Worm (Caenorhabditis elegans): ENCODE results near the gene sec-22.

Gene sec-22

ce11 chrX:1035039-1035598 is at the start of gene sec-22, which contains the start of gene stau-1:
TSS of gene sec-22 (plus strand) at chrX:1035548.
TSS of gene stau-1 (minus strand) at chrX:1035286.
- no peak for TF ChIP-seq F13H6.1 (tag; optimal IDR thresholded peaks at IDR 0.05)
- no peak for TF ChIP-seq zip-5 (tag; optimal IDR thresholded peaks at IDR 0.05)
- no peak for TF ChIP-seq C08G9.2 (tag; optimal IDR thresholded peaks at IDR 0.05)
- TF ChIP-seq nfya-1 (tag; optimal IDR thresholded peaks at IDR 0.05), result peak; percentile 1
- no peak for TF ChIP-seq fax-1 (tag; optimal IDR thresholded peaks at IDR 0.05)
- TF ChIP-seq elt-2 (tag; optimal IDR thresholded peaks at IDR 0.05), result no peak
- TF ChIP-seq sdc-2 (tag; optimal IDR thresholded peaks at IDR 0.05), result peak; percentile 51
- TF ChIP-seq ceh-24 (tag; optimal IDR thresholded peaks at IDR 0.05), result no peak
- peak; percentile 25 for TF ChIP-seq unc-42 (tag; optimal IDR thresholded peaks at IDR 0.05)
- no peak for TF ChIP-seq dmd-4 (tag; optimal IDR thresholded peaks at IDR 0.05; ENCODE audit: borderline replicate concordance)
- TF ChIP-seq pha-2 (tag; optimal IDR thresholded peaks at IDR 0.05), result no peak
- TF ChIP-seq npax-4 (tag; optimal IDR thresholded peaks at IDR 0.05), result no peak
- no peak for TF ChIP-seq pat-9 (tag; optimal IDR thresholded peaks at IDR 0.05)
- TF ChIP-seq ceh-31 (tag; optimal IDR thresholded peaks at IDR 0.05), result peak; percentile 60
- TF ChIP-seq ceh-48 (tag; optimal IDR thresholded peaks at IDR 0.05), result peak; percentile 76
- TF ChIP-seq ahr-1 (tag; optimal IDR thresholded peaks at IDR 0.05), result no peak
- no peak for TF ChIP-seq fkh-6 (tag; optimal IDR thresholded peaks at IDR 0.05)
- peak; percentile 15 for TF ChIP-seq tbx-2 (tag; optimal IDR thresholded peaks at IDR 0.05)
- no peak for TF ChIP-seq pros-1 (tag; optimal IDR thresholded peaks at IDR 0.05)

ce11 chrX:986463-986862 is 48.9 kb upstream of the sec-22 start:
- TF ChIP-seq ets-4 (tag; optimal IDR thresholded peaks at IDR 0.05) (no peak), hlh-15 (tag; optimal IDR thresholded peaks at IDR 0.05) (no peak), K09A11.1 (tag; optimal IDR thresholded peaks at IDR 0.05; ENCODE audit: insufficient read depth) (no peak), unc-55 (GFP tag; optimal IDR thresholded peaks at IDR 0.05) (no peak), lim-6 (tag; optimal IDR thresholded peaks at IDR 0.05) (no peak), pros-1 (tag; optimal IDR thresholded peaks at IDR 0.05) (no peak), ceh-34 (tag; optimal IDR thresholded peaks at IDR 0.05) (peak; percentile 20), C08G9.2 (tag; optimal IDR thresholded peaks at IDR 0.05) (no peak), pha-4 (tag; optimal IDR thresholded peaks at IDR 0.05) (no peak), elt-4 (tag; optimal IDR thresholded peaks at IDR 0.05) (peak; percentile 61), che-1 (tag; optimal IDR thresholded peaks at IDR 0.05) (no peak), ztf-16 (tag; optimal IDR thresholded peaks at IDR 0.05) (no peak), dmd-4 (tag; optimal IDR thresholded peaks at IDR 0.05; ENCODE audit: borderline replicate concordance) (no peak), hlh-8 (tag; optimal IDR thresholded peaks at IDR 0.05) (no peak), odd-2 (tag; optimal IDR thresholded peaks at IDR 0.05) (no peak), sdc-2 (tag; optimal IDR thresholded peaks at IDR 0.05) (peak; percentile 22), ceh-24 (tag; optimal IDR thresholded peaks at IDR 0.05) (no peak), ceh-30 (tag; optimal IDR thresholded peaks at IDR 0.05) (no peak), ttx-3 (tag; optimal IDR thresholded peaks at IDR 0.05) (no peak), ama-1 (optimal IDR thresholded peaks at IDR 0.05) (no peak), dve-1 (tag; optimal IDR thresholded peaks at IDR 0.05) (no peak), ceh-14 (tag; optimal IDR thresholded peaks at IDR 0.05) (no peak), sox-4 (tag; optimal IDR thresholded peaks at IDR 0.05) (peak; percentile 18), hlh-6 (tag; optimal IDR thresholded peaks at IDR 0.05) (no peak), hlh-30 (tag; optimal IDR thresholded peaks at IDR 0.05; ENCODE audit: insufficient read depth) (no peak), nfya-1 (tag; optimal IDR thresholded peaks at IDR 0.05) (no peak), nhr-11 (tag; optimal IDR thresholded peaks at IDR 0.05) (no peak), mec-3 (tag; optimal IDR thresholded peaks at IDR 0.05; ENCODE audit: borderline replicate concordance) (no peak), eyg-1 (tag; optimal IDR thresholded peaks at IDR 0.05) (no peak), lin-11 (tag; optimal IDR thresholded peaks at IDR 0.05) (no peak), ceh-48 (tag; optimal IDR thresholded peaks at IDR 0.05) (no peak), unc-86 (tag; optimal IDR thresholded peaks at IDR 0.05) (no peak), ref-2 (tag; optimal IDR thresholded peaks at IDR 0.05) (peak; percentile 19)
